Fruit fly (Drosophila melanogaster) whole organism, pupa: ENCODE measurements around the gene Nepl19.

ENCODE experiments used
- CG10348 ChIP-seq: fragments of 200-800 bp; sonication (Bioruptor generic); IDR thresholded peaks from 2 replicates; pipeline ENCODE4 v1.3.6; 2022; ENCODE audit warnings: missing biosample characterization, missing genetic modification characterization
- CG12605 ChIP-seq: fragments of 200-800 bp; sonication (Bioruptor generic); IDR thresholded peaks from 2 replicates; pipeline ENCODE4 v1.3.6; 2022; ENCODE audit warnings: missing biosample characterization, missing genetic modification characterization
- CG13204 ChIP-seq: fragments of 200-800 bp; sonication (Bioruptor generic); optimal IDR thresholded peaks from 2 replicates; lab custom pipeline; 2018; ENCODE audit warnings: missing biosample characterization, mild to moderate bottlenecking, missing genetic modification characterization, moderate library complexity
- CG14655 ChIP-seq: fragments of 200-800 bp; sonication (Bioruptor generic); optimal IDR thresholded peaks from 3 replicates; lab custom pipeline; 2017; ENCODE audit warnings: mild to moderate bottlenecking, missing biosample characterization, missing genetic modification reagents, missing genetic modification characterization
- CG15710 ChIP-seq: fragments of 200-800 bp; sonication (Bioruptor generic); optimal IDR thresholded peaks from 2 replicates; lab custom pipeline; 2018; ENCODE audit warnings: missing biosample characterization, mild to moderate bottlenecking, missing genetic modification characterization, moderate library complexity
- CG17806 ChIP-seq: fragments of 200-800 bp; sonication (Bioruptor generic); optimal IDR thresholded peaks from 2 replicates; lab custom pipeline; 2018; ENCODE audit warnings: missing biosample characterization, mild to moderate bottlenecking, missing genetic modification characterization, moderate library complexity
- CG32121 ChIP-seq: fragments of 200-800 bp; sonication (Bioruptor generic); IDR thresholded peaks from 2 replicates; pipeline ENCODE4 v1.3.6; 2022; ENCODE audit warnings: missing biosample characterization, missing genetic modification characterization
- CG34367 ChIP-seq: fragments of 200-800 bp; sonication (Bioruptor generic); optimal IDR thresholded peaks from 2 replicates; lab custom pipeline; 2018; ENCODE audit warnings: missing biosample characterization, mild to moderate bottlenecking, missing genetic modification characterization
- CG4496 ChIP-seq: fragments of 200-800 bp; sonication (Bioruptor generic); IDR thresholded peaks from 3 replicates; pipeline ENCODE4 v1.3.6; 2022; ENCODE audit warnings: missing biosample characterization, missing genetic modification characterization
- CG8159 ChIP-seq: fragments of 200-800 bp; sonication (Bioruptor generic); optimal IDR thresholded peaks from 3 replicates; lab custom pipeline; 2018; ENCODE audit warnings: missing biosample characterization, mild to moderate bottlenecking, missing genetic modification characterization, moderate library complexity
- CG8301 ChIP-seq: fragments of 200-800 bp; sonication (Bioruptor generic); optimal IDR thresholded peaks from 2 replicates; lab custom pipeline; 2018; ENCODE audit warnings: missing biosample characterization, mild to moderate bottlenecking, missing genetic modification characterization
- CG9948 ChIP-seq: fragments of 200-800 bp; sonication (Bioruptor generic); optimal IDR thresholded peaks from 2 replicates; lab custom pipeline; 2018; ENCODE audit warnings: missing biosample characterization, mild to moderate bottlenecking, missing genetic modification characterization, moderate library complexity
- D1 ChIP-seq: fragments of 200-800 bp; sonication (Bioruptor generic); optimal IDR thresholded peaks from 2 replicates; lab custom pipeline; 2018; ENCODE audit warnings: missing biosample characterization, mild to moderate bottlenecking, missing genetic modification characterization, moderate library complexity
- EcR ChIP-seq: fragments of 200-800 bp; sonication (Bioruptor generic); optimal IDR thresholded peaks from 3 replicates; lab custom pipeline; 2019; ENCODE audit warnings: missing biosample characterization, missing genetic modification characterization, mild to moderate bottlenecking, moderate library complexity, missing genetic modification reagents
- Ets98B ChIP-seq: fragments of 200-800 bp; sonication (Bioruptor generic); IDR thresholded peaks from 2 replicates; pipeline ENCODE4 v1.3.6; 2022; ENCODE audit warnings: missing biosample characterization, missing genetic modification characterization
- Pif1A ChIP-seq: fragments of 200-800 bp; sonication (Bioruptor generic); optimal IDR thresholded peaks from 3 replicates; lab custom pipeline; 2016; ENCODE audit warnings: missing biosample characterization, missing genetic modification characterization
- Pif1B ChIP-seq: fragments of 200-800 bp; sonication (Bioruptor generic); optimal IDR thresholded peaks from 3 replicates; lab custom pipeline; 2016; ENCODE audit warnings: missing biosample characterization, missing genetic modification characterization
- Snoo ChIP-seq: fragments of 200-800 bp; sonication (Bioruptor generic); optimal IDR thresholded peaks from 3 replicates; lab custom pipeline; 2017; ENCODE audit warnings: missing biosample characterization, mild to moderate bottlenecking, missing genetic modification characterization, inconsistent platforms
- fd96Ca ChIP-seq: fragments of 200-800 bp; sonication (Bioruptor generic); IDR thresholded peaks from 3 replicates; pipeline ENCODE4 v1.3.6; 2022; ENCODE audit warnings: missing biosample characterization, missing genetic modification characterization
- gl ChIP-seq: fragments of 200-800 bp; sonication (Bioruptor generic); optimal IDR thresholded peaks from 2 replicates; lab custom pipeline; 2018; ENCODE audit warnings: missing biosample characterization, mild to moderate bottlenecking, missing genetic modification characterization
- rn ChIP-seq: fragments of 200-800 bp; sonication (Bioruptor generic); IDR thresholded peaks from 2 replicates; pipeline ENCODE4 v1.3.6; 2022; ENCODE audit warnings: missing biosample characterization, missing genetic modification characterization

Nepl19 gene

DNA sequence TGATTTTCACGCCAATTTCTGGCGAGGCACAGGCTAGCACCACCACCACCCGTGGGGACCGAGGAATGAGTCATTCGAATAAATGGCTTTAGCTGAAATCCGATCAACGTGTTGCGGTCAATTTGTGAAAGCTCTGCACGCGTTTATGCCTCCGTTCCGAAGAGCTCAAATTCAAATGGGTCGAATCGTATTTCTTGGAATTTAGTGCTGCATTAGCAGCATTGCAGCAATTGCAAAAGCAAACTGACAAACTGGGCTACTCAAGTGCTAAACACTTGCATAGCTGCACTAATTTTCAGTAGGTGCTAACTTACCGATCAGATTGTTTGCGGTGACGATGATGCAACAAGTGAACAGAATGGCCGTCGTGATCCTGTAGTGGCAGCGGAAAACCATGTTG, 23.1 kb downstream of the Nepl19 start:
- TF ChIP-seq CG17806 = no peak
- TF ChIP-seq CG4496 (GFP tag; lab: Robert Waterston, UW) = 0 out of 3 replicates have a peak, but pooled peaks have one; percentile 8

DNA sequence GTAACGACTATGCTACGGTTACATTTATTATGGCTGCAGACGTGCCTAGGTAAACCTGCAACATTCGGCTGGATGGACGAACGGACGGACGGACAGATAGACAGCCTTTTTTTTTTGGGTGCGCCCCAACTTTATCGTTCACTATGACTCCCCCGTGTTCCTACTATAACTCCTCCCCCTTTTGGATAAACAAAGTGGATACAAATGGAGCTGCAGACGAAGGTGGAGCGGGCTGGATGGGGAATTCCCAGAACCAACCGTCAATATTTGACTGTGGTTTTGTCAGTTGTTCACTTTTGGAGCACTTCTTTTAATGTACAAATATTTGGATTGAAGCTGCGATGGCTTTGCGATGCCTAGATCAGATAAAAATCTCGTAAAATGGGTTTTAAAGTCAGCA, 23.8 kb downstream of the Nepl19 start:
- TF ChIP-seq CG9948 (tag; lab: Kevin White, UChicago) = no peak
- TF ChIP-seq rn (GFP tag; lab: Robert Waterston, UW) = no peak
- TF ChIP-seq CG8159 (tag; lab: Kevin White, UChicago) = no peak
- no peak for TF ChIP-seq CG15710 (tag; lab: Kevin White, UChicago)
- no peak for TF ChIP-seq CG32121
- TF ChIP-seq Pif1B (GFP tag; lab: Kevin White, UChicago) = no peak
- no peak for TF ChIP-seq CG8301 (tag; lab: Kevin White, UChicago)
- TF ChIP-seq fd96Ca (GFP tag; lab: Robert Waterston, UW) = no peak

DNA sequence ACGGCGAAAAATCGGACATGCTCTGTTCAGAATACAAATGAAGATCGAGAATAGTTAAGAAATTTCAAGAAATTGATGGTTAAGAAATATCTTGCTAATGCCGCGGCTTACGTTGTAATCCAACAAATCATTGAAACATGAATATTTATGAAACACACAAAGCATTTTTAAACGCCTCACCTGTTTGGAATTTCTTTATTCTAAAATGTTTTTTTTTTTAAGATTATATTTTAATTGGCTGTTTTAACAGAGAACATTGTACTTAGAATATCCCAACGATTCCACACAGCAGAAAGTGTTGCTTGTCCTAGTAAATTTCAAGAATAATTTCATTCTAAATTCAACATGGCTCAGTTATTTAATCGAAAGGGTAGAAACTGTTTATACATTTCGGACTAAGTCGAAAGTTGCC, 27.9 kb downstream of the Nepl19 start:
- TF ChIP-seq CG34367 (tag; lab: Kevin White, UChicago) (peak; percentile 25), rn (GFP tag; lab: Robert Waterston, UW) (no peak), CG8301 (tag; lab: Kevin White, UChicago) (peak; percentile 68), Pif1A (GFP tag; lab: Kevin White, UChicago) (peak; percentile 60), CG10348 (GFP tag; lab: Robert Waterston, UW) (no peak), fd96Ca (GFP tag; lab: Robert Waterston, UW) (no peak), CG9948 (tag; lab: Kevin White, UChicago) (peak; percentile 63), CG8159 (tag; lab: Kevin White, UChicago) (peak; percentile 67), CG15710 (tag; lab: Kevin White, UChicago) (peak; percentile 57), CG4496 (GFP tag; lab: Robert Waterston, UW) (no peak), gl (no peak), CG14655 (GFP tag; lab: Kevin White, UChicago) (peak; percentile 83), Ets98B (peak; percentile 33; the same call in 1 of the 2 replicates), CG17806 (peak; percentile 51), Pif1B (GFP tag; lab: Kevin White, UChicago) (peak; percentile 41), D1 (tag; lab: Kevin White, UChicago) (peak; percentile 14), CG32121 (no peak)

DNA sequence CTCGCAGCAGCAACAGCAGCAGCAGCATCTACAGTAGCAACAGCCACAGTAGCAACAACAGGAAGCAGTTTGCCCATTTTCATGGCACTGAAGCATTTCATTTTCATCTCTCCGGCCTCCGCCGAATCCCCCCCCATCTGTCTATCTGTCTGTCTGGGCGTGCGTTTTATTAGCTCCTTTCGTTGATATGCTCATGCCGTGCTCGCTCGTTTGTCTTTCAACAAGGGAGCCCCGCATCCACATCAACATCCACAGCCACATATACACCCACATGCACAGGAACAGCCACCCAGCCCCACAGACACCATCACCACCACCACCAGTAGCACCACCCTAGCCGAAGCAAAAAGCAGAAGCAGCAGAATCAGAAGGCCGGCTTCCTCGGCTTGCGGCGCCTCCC, 28.4 kb downstream of the Nepl19 start:
- TF ChIP-seq CG4496 (GFP tag; lab: Robert Waterston, UW) (0 out of 3 replicates have a peak, but pooled peaks have one; percentile 44), CG15710 (tag; lab: Kevin White, UChicago) (no peak), Pif1B (GFP tag; lab: Kevin White, UChicago) (no peak), CG13204 (GFP tag; lab: Kevin White, UChicago) (peak; percentile 84), CG34367 (tag; lab: Kevin White, UChicago) (no peak), CG17806 (no peak), CG8159 (tag; lab: Kevin White, UChicago) (no peak), Ets98B (no peak), CG32121 (no peak), CG14655 (GFP tag; lab: Kevin White, UChicago) (no peak), CG10348 (GFP tag; lab: Robert Waterston, UW) (no peak), rn (GFP tag; lab: Robert Waterston, UW) (no peak), fd96Ca (GFP tag; lab: Robert Waterston, UW) (no peak), D1 (tag; lab: Kevin White, UChicago) (no peak), CG8301 (tag; lab: Kevin White, UChicago) (no peak), CG12605 (GFP tag; lab: Robert Waterston, UW) (no peak), EcR (GFP tag; lab: Kevin White, UChicago) (peak; percentile 54)

DNA sequence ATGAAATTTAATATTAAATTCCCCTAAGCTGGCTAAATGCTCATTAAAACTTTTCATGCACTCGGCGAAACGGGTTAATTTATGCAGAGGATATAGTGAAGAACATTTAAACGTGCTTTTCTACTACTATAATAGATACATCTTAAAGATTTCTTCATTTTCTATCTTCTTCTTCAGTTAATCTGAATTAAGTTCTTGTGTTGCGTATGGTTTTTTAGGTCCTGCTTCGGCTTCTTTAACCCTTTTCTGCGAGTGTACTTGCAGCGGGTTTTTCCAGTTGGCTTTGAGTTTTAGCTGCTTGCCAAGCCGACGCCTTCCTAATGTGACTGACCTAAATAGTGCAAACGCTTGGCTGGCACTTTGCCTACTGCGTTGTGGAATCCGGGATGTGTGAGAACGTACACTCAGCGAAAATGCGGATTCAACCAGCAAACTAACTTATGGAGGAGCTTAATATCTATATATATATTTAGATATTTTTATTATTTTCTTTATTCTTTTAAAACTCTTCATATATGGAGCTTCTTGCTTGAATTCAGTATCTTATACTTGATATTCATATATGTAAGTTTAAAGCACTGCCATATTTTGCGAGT, 29.2 kb downstream of the Nepl19 start:
- TF ChIP-seq CG15710 (tag; lab: Kevin White, UChicago) = peak; percentile 34
- TF ChIP-seq EcR (GFP tag; lab: Kevin White, UChicago) = no peak
- no peak for TF ChIP-seq Snoo
- peak; percentile 82 for TF ChIP-seq Ets98B
- TF ChIP-seq CG12605 (GFP tag; lab: Robert Waterston, UW) = peak; percentile 30; the same call in 1 of the 2 replicates
- TF ChIP-seq Pif1B (GFP tag; lab: Kevin White, UChicago) = peak; percentile 8
- TF ChIP-seq CG14655 (GFP tag; lab: Kevin White, UChicago) = peak; percentile 50
- no peak for TF ChIP-seq gl
- peak; percentile 86 for TF ChIP-seq CG4496 (GFP tag; lab: Robert Waterston, UW)
- TF ChIP-seq Pif1A (GFP tag; lab: Kevin White, UChicago) = peak; percentile 44
- no peak for TF ChIP-seq CG17806
- TF ChIP-seq CG8159 (tag; lab: Kevin White, UChicago) = peak; percentile 34
- no peak for TF ChIP-seq CG34367 (tag; lab: Kevin White, UChicago)
- peak; percentile 85 for TF ChIP-seq fd96Ca (GFP tag; lab: Robert Waterston, UW)
- TF ChIP-seq D1 (tag; lab: Kevin White, UChicago) = no peak
- peak; percentile 53 for TF ChIP-seq CG8301 (tag; lab: Kevin White, UChicago)
- TF ChIP-seq CG32121 = peak; percentile 76
- TF ChIP-seq CG13204 (GFP tag; lab: Kevin White, UChicago) = no peak
- no peak for TF ChIP-seq CG9948 (tag; lab: Kevin White, UChicago)
- no peak for TF ChIP-seq CG10348 (GFP tag; lab: Robert Waterston, UW)
- TF ChIP-seq rn (GFP tag; lab: Robert Waterston, UW) = peak; percentile 54
